Fruit fly (Drosophila melanogaster): ENCODE results near the gene CG1571.

CG1571 gene

dm6 chrX:8112715-8113114 lies 37.0 kb downstream of the CG1571 start (continued):
- TF ChIP-seq crp (GFP tag; optimal IDR thresholded peaks at IDR 0.05) (no peak), CG31441 (GFP tag; IDR thresholded peaks at IDR 0.05) (no peak), pum (GFP tag; optimal IDR thresholded peaks at IDR 0.05) (no peak), pb (GFP tag; optimal IDR thresholded peaks at IDR 0.05) (peak; percentile 17), gsb (GFP tag; IDR thresholded peaks at IDR 0.05) (0 out of 2 replicates have a peak, but pooled peaks have one; percentile 39), ftz-f1 (GFP tag; optimal IDR thresholded peaks at IDR 0.05) (no peak), pita (GFP tag; optimal IDR thresholded peaks at IDR 0.05) (no peak), CG12219 (GFP tag; optimal IDR thresholded peaks at IDR 0.05) (no peak), Side (GFP tag; optimal IDR thresholded peaks at IDR 0.05) (peak; percentile 8), CG4424 (GFP tag; optimal IDR thresholded peaks at IDR 0.05) (no peak), dati (GFP tag; IDR thresholded peaks at IDR 0.05) (no peak), Taf1 (GFP tag; IDR thresholded peaks at IDR 0.05) (0 out of 2 replicates have a peak, but pooled peaks have one; percentile 25), CG9215 (GFP tag; IDR thresholded peaks at IDR 0.05) (0 out of 2 replicates have a peak, but pooled peaks have one; percentile 15), CG12236 (GFP tag; optimal IDR thresholded peaks at IDR 0.05) (no peak), Gug (GFP tag; IDR thresholded peaks at IDR 0.05) (no peak), Gsc (GFP tag; IDR thresholded peaks at IDR 0.05) (no peak), amos (GFP tag; IDR thresholded peaks at IDR 0.05; ENCODE audit: partially characterized antibody) (no peak), CG3065 (GFP tag; optimal IDR thresholded peaks at IDR 0.05) (no peak), Usf (GFP tag; optimal IDR thresholded peaks at IDR 0.05) (no peak), croc (GFP tag; conservative IDR thresholded peaks at IDR 0.05) (no peak), CG7963 (GFP tag; IDR thresholded peaks at IDR 0.05; ENCODE audit: partially characterized antibody) (no peak), scrt (GFP tag; optimal IDR thresholded peaks at IDR 0.05) (no peak), H2.0 (GFP tag; IDR thresholded peaks at IDR 0.05) (no peak), Opbp (GFP tag; IDR thresholded peaks at IDR 0.05; ENCODE audit: partially characterized antibody) (no peak), CG3726 (GFP tag; IDR thresholded peaks at IDR 0.05) (no peak), repo (GFP tag; optimal IDR thresholded peaks at IDR 0.05) (no peak), pho (GFP tag; optimal IDR thresholded peaks at IDR 0.05) (no peak), otp (GFP tag; IDR thresholded peaks at IDR 0.05) (no peak), gfzf (GFP tag; optimal IDR thresholded peaks at IDR 0.05) (no peak), Myb (GFP tag; optimal IDR thresholded peaks at IDR 0.05) (no peak), seq (GFP tag; IDR thresholded peaks at IDR 0.05) (no peak), bab2 (GFP tag; optimal IDR thresholded peaks at IDR 0.05) (peak; percentile 30), Xbp1 (GFP tag; optimal IDR thresholded peaks at IDR 0.05) (peak; percentile 34), CG12299 (tag; optimal IDR thresholded peaks at IDR 0.05) (no peak), maf-S (GFP tag; optimal IDR thresholded peaks at IDR 0.05) (no peak), CG9817 (tag; optimal IDR thresholded peaks at IDR 0.05) (peak; percentile 19), slou (GFP tag; optimal IDR thresholded peaks at IDR 0.05) (peak; percentile 8), CG17612 (GFP tag; IDR thresholded peaks at IDR 0.05) (no peak), CG16863 (GFP tag; optimal IDR thresholded peaks at IDR 0.05) (no peak), CG12769 (tag; optimal IDR thresholded peaks at IDR 0.05) (no peak), Ets65A (GFP tag) (peak; percentile 90), CG2678 (tag; optimal IDR thresholded peaks at IDR 0.05) (peak; percentile 57), lab (GFP tag; optimal IDR thresholded peaks at IDR 0.05) (peak; percentile 69), h (optimal IDR thresholded peaks at IDR 0.05) (no peak), CG1602 (GFP tag; optimal IDR thresholded peaks at IDR 0.05) (no peak), CG14710 (tag; optimal IDR thresholded peaks at IDR 0.05) (no peak), BtbVII (GFP tag; optimal IDR thresholded peaks at IDR 0.05) (peak; percentile 34), CG4360 (GFP tag; IDR thresholded peaks at IDR 0.05) (no peak), kay (GFP tag; optimal IDR thresholded peaks at IDR 0.05) (no peak), CG2199 (GFP tag; IDR thresholded peaks at IDR 0.05) (no peak), CG3281 (GFP tag; optimal IDR thresholded peaks at IDR 0.05) (peak; percentile 56), E2f1 (GFP tag; IDR thresholded peaks at IDR 0.05) (no peak), pnt (GFP tag; optimal IDR thresholded peaks at IDR 0.05) (no peak)
